Fruit fly (Drosophila melanogaster) whole organism, embryonic: ENCODE data around the gene Ptth.
A peak's percentile ranks its signal among the peaks of the same experiment; 100 is the strongest.

Experiments
- B-H1 ChIP-seq: fragments of 200-800 bp; sonication (Bioruptor generic); IDR thresholded peaks from 3 replicates; pipeline ENCODE4 v1.3.6; 2022; ENCODE audit warnings: missing biosample characterization, missing genetic modification characterization
- Bdp1 ChIP-seq: fragments of 200-800 bp; sonication (Bioruptor generic); optimal IDR thresholded peaks from 3 replicates; lab custom pipeline; 2016; ENCODE audit warnings: missing biosample characterization, missing genetic modification characterization
- CG10543 ChIP-seq: fragments of 200-800 bp; sonication (Bioruptor generic); optimal IDR thresholded peaks from 3 replicates; lab custom pipeline; 2017; ENCODE audit warnings: missing biosample characterization, mild to moderate bottlenecking, missing genetic modification characterization, moderate library complexity
- CG10959 ChIP-seq: fragments of 200-800 bp; sonication (Bioruptor generic); IDR thresholded peaks from 2 replicates; pipeline ENCODE4 v1.3.6; 2022; ENCODE audit warnings: missing biosample characterization, missing genetic modification characterization
- CG11085 ChIP-seq: fragments of 200-800 bp; sonication (Bioruptor generic); IDR thresholded peaks from 2 replicates; pipeline ENCODE4 v1.3.6; 2022; ENCODE audit warnings: missing biosample characterization, missing genetic modification characterization
- CG12236 ChIP-seq: fragments of 200-800 bp; sonication (Bioruptor generic); optimal IDR thresholded peaks from 2 replicates; lab custom pipeline; 2016; ENCODE audit warnings: missing biosample characterization, missing genetic modification characterization
- CG1233 ChIP-seq: fragments of 200-800 bp; sonication (Bioruptor generic); optimal IDR thresholded peaks from 4 replicates; lab custom pipeline; 2018; ENCODE audit warnings: missing biosample characterization, mild to moderate bottlenecking, missing genetic modification characterization
- CG12942 ChIP-seq: fragments of 200-800 bp; sonication (Bioruptor generic); optimal IDR thresholded peaks from 3 replicates; lab custom pipeline; 2016; ENCODE audit warnings: missing biosample characterization, missing genetic modification characterization
- CG13775 ChIP-seq: fragments of 200-800 bp; sonication (Bioruptor generic); optimal IDR thresholded peaks from 3 replicates; lab custom pipeline; 2017; ENCODE audit warnings: missing biosample characterization, mild to moderate bottlenecking, missing genetic modification characterization
- CG17361 ChIP-seq: fragments of 200-800 bp; sonication (Bioruptor generic); IDR thresholded peaks from 3 replicates; pipeline ENCODE4 v1.3.6; 2022; ENCODE audit warnings: missing biosample characterization, missing genetic modification characterization
- CG18599 ChIP-seq: fragments of 200-800 bp; sonication (Bioruptor generic); optimal IDR thresholded peaks from 3 replicates; lab custom pipeline; 2017; ENCODE audit warnings: missing biosample characterization, missing genetic modification characterization, mild to moderate bottlenecking, moderate library complexity, missing genetic modification reagents
- CG18619 ChIP-seq: fragments of 200-800 bp; sonication (Bioruptor generic); optimal IDR thresholded peaks from 3 replicates; lab custom pipeline; 2017; ENCODE audit warnings: missing biosample characterization, mild to moderate bottlenecking, missing genetic modification characterization
- CG2202 ChIP-seq: fragments of 200-800 bp; sonication (Bioruptor generic); optimal IDR thresholded peaks from 2 replicates; lab custom pipeline; 2018; ENCODE audit warnings: missing biosample characterization, mild to moderate bottlenecking, missing genetic modification characterization
- CG2875 ChIP-seq: fragments of 200-800 bp; sonication (Bioruptor generic); optimal IDR thresholded peaks from 2 replicates; lab custom pipeline; 2017; ENCODE audit warnings: missing biosample characterization, mild to moderate bottlenecking, missing genetic modification characterization, missing genetic modification reagents
- CG30431 ChIP-seq: fragments of 200-800 bp; sonication (Bioruptor generic); optimal IDR thresholded peaks from 2 replicates; lab custom pipeline; 2017; ENCODE audit warnings: missing biosample characterization, missing genetic modification characterization
- CG3065 ChIP-seq: fragments of 200-800 bp; sonication (Bioruptor generic); optimal IDR thresholded peaks from 2 replicates; lab custom pipeline; 2016; ENCODE audit warnings: missing biosample characterization, missing genetic modification characterization
- CG31224 ChIP-seq: fragments of 200-800 bp; sonication (Bioruptor generic); IDR thresholded peaks from 2 replicates; pipeline ENCODE4 v1.3.6; 2022; ENCODE audit warnings: missing biosample characterization, missing genetic modification characterization
- CG31365 ChIP-seq: fragments of 200-800 bp; sonication (Bioruptor generic); optimal IDR thresholded peaks from 2 replicates; lab custom pipeline; 2018; ENCODE audit warnings: missing biosample characterization, mild to moderate bottlenecking, missing genetic modification characterization
- CG31388 ChIP-seq: fragments of 200-800 bp; sonication (Bioruptor generic); optimal IDR thresholded peaks from 2 replicates; lab custom pipeline; 2016; ENCODE audit warnings: missing biosample characterization, missing genetic modification characterization
- CG32532 ChIP-seq: fragments of 200-800 bp; sonication (Bioruptor generic); IDR thresholded peaks from 2 replicates; pipeline ENCODE4 v1.3.6; 2022; ENCODE audit warnings: missing biosample characterization, missing genetic modification characterization
- CG34376 ChIP-seq: fragments of 200-800 bp; sonication (Bioruptor generic); optimal IDR thresholded peaks from 2 replicates; lab custom pipeline; 2018; ENCODE audit warnings: missing biosample characterization, mild to moderate bottlenecking, missing genetic modification characterization
- CG3838 ChIP-seq: fragments of 200-800 bp; sonication (Bioruptor generic); optimal IDR thresholded peaks from 3 replicates; lab custom pipeline; 2016; ENCODE audit warnings: missing biosample characterization, missing genetic modification characterization
- CG5180 ChIP-seq: fragments of 200-800 bp; sonication (Bioruptor generic); optimal IDR thresholded peaks from 3 replicates; lab custom pipeline; 2017; ENCODE audit warnings: missing biosample characterization, missing genetic modification characterization, mild to moderate bottlenecking, moderate library complexity, missing genetic modification reagents
- CG6813 ChIP-seq: fragments of 200-800 bp; sonication (Bioruptor generic); optimal IDR thresholded peaks from 2 replicates; lab custom pipeline; 2017; ENCODE audit warnings: missing biosample characterization, missing genetic modification characterization, mild to moderate bottlenecking, moderate library complexity, missing genetic modification reagents
- CG8765 ChIP-seq: fragments of 200-800 bp; sonication (Bioruptor generic); IDR thresholded peaks from 2 replicates; pipeline ENCODE4 v1.3.6; 2022; ENCODE audit warnings: missing biosample characterization, missing genetic modification characterization
- CG9797 ChIP-seq: fragments of 200-800 bp; sonication (Bioruptor generic); optimal IDR thresholded peaks from 3 replicates; lab custom pipeline; 2018; ENCODE audit warnings: missing biosample characterization, mild to moderate bottlenecking, missing genetic modification characterization
- Doc2 ChIP-seq: fragments of 200-800 bp; sonication (Bioruptor generic); IDR thresholded peaks from 2 replicates; pipeline ENCODE4 v1.3.6; 2022; ENCODE audit warnings: missing biosample characterization, missing genetic modification characterization
- E2f2 ChIP-seq: fragments of 200-800 bp; sonication (Bioruptor generic); IDR thresholded peaks from 2 replicates; pipeline ENCODE4 v1.3.6; 2022; ENCODE audit warnings: missing biosample characterization, missing genetic modification characterization
- Elba2 ChIP-seq: fragments of 200-800 bp; sonication (Bioruptor generic); optimal IDR thresholded peaks from 3 replicates; lab custom pipeline; 2016; ENCODE audit warnings: missing biosample characterization, missing genetic modification characterization
- HmgD ChIP-seq: fragments of 200-800 bp; sonication (Bioruptor generic); optimal IDR thresholded peaks from 3 replicates; lab custom pipeline; 2016; ENCODE audit warnings: missing biosample characterization, missing genetic modification characterization
- Jarid2 ChIP-seq: fragments of 200-800 bp; sonication (Bioruptor generic); optimal IDR thresholded peaks from 3 replicates; lab custom pipeline; 2017; ENCODE audit warnings: mild to moderate bottlenecking, missing biosample characterization, missing genetic modification reagents, missing genetic modification characterization
- MTF-1 ChIP-seq: fragments of 200-800 bp; sonication (Bioruptor generic); optimal IDR thresholded peaks from 2 replicates; lab custom pipeline; 2018; ENCODE audit warnings: missing biosample characterization, mild to moderate bottlenecking, missing genetic modification characterization, borderline replicate concordance
- Meics ChIP-seq: fragments of 200-800 bp; sonication (Bioruptor generic); optimal IDR thresholded peaks from 2 replicates; lab custom pipeline; 2017; ENCODE audit warnings: missing biosample characterization, mild to moderate bottlenecking, missing genetic modification characterization
- Opbp ChIP-seq: fragments of 200-800 bp; sonication (Bioruptor generic); IDR thresholded peaks from 3 replicates; pipeline ENCODE4 v1.3.6; 2022; ENCODE audit warnings: missing biosample characterization, missing genetic modification characterization; ENCODE audit not compliant: partially characterized antibody
- Usf ChIP-seq: fragments of 200-800 bp; sonication (Bioruptor generic); optimal IDR thresholded peaks from 2 replicates; lab custom pipeline; 2017; ENCODE audit warnings: missing genotype, missing biosample characterization, missing genetic modification characterization
- ac ChIP-seq: fragments of 200-800 bp; sonication (Bioruptor generic); optimal IDR thresholded peaks from 3 replicates; lab custom pipeline; 2017; ENCODE audit warnings: missing biosample characterization, mild to moderate bottlenecking, missing genetic modification characterization
- al ChIP-seq: fragments of 200-800 bp; sonication (Bioruptor generic); IDR thresholded peaks from 2 replicates; pipeline ENCODE4 v1.3.6; 2022; ENCODE audit warnings: missing biosample characterization, missing genetic modification characterization
- bsh ChIP-seq, 2 experiments: fragments of 200-800 bp; sonication (Bioruptor generic); optimal IDR thresholded peaks; 2 replicates each; lab custom pipeline; 2017 to 2018; ENCODE audit warnings: mild to moderate bottlenecking in 2 of 2, missing biosample characterization in 2 of 2, missing genetic modification characterization in 2 of 2, moderate library complexity in 1 of 2
- en ChIP-seq: fragments of 200-800 bp; sonication (Bioruptor generic); optimal IDR thresholded peaks from 2 replicates; lab custom pipeline; 2016; ENCODE audit warnings: missing biosample characterization, missing genetic modification characterization
- eyg ChIP-seq: fragments of 200-800 bp; sonication (Bioruptor generic); optimal IDR thresholded peaks from 3 replicates; lab custom pipeline; 2016; ENCODE audit warnings: missing biosample characterization, missing genetic modification characterization
- ftz-f1 ChIP-seq: fragments of 200-800 bp; sonication (Bioruptor generic); optimal IDR thresholded peaks from 2 replicates; lab custom pipeline; 2016; ENCODE audit warnings: missing biosample characterization, missing genetic modification characterization
- hkb ChIP-seq, 2 experiments: fragments of 200-800 bp in 1 of 2; fragments of >200 bp in 1 of 2; sonication (Bioruptor generic) in 1 of 2; IDR thresholded peaks in 1 of 2; optimal IDR thresholded peaks in 1 of 2; 2 replicates each; pipeline versions ENCODE4 v1.3.6 to Lab custom; 2017 to 2022; ENCODE audit warnings: missing biosample characterization in 1 of 2, missing genetic modification characterization in 1 of 2
- klu ChIP-seq: fragments of 200-800 bp; sonication (Bioruptor generic); IDR thresholded peaks from 2 replicates; pipeline ENCODE4 v1.3.6; 2022; ENCODE audit warnings: missing biosample characterization, missing genetic modification characterization
- nerfin-1 ChIP-seq: fragments of 200-800 bp; sonication (Bioruptor generic); optimal IDR thresholded peaks from 3 replicates; lab custom pipeline; 2019; ENCODE audit warnings: missing biosample characterization, mild to moderate bottlenecking, missing genetic modification characterization, moderate library complexity
- ranshi ChIP-seq: fragments of 200-800 bp; sonication (Bioruptor generic); IDR thresholded peaks from 2 replicates; pipeline ENCODE4 v1.3.6; 2022; ENCODE audit warnings: missing biosample characterization, missing genetic modification characterization
- sens-2 ChIP-seq: fragments of 200-800 bp; sonication (Bioruptor generic); IDR thresholded peaks from 2 replicates; pipeline ENCODE4 v1.3.6; 2022; ENCODE audit warnings: missing biosample characterization, missing genetic modification characterization
- sima ChIP-seq: fragments of 200-800 bp; sonication (Bioruptor generic); optimal IDR thresholded peaks from 2 replicates; lab custom pipeline; 2016; ENCODE audit warnings: missing biosample characterization, missing genetic modification characterization
- sqz ChIP-seq: fragments of 200-800 bp; sonication (Bioruptor generic); optimal IDR thresholded peaks from 3 replicates; lab custom pipeline; 2018; ENCODE audit warnings: missing biosample characterization, mild to moderate bottlenecking, missing genetic modification characterization
- ssp ChIP-seq: fragments of 200-800 bp; sonication (Bioruptor generic); IDR thresholded peaks from 2 replicates; pipeline ENCODE4 v1.3.6; 2022; ENCODE audit warnings: missing biosample characterization, missing genetic modification characterization
- tup ChIP-seq: fragments of 200-800 bp; sonication (Bioruptor generic); optimal IDR thresholded peaks from 2 replicates; lab custom pipeline; 2016; ENCODE audit warnings: missing biosample characterization, mild to moderate bottlenecking, missing genetic modification characterization, moderate library complexity

Gene Ptth

dm6 chr2L:602439-602879, 25.8 kb upstream of the Ptth start, which contains the start of gene CG13689 (continued):
- no peak for TF ChIP-seq hkb (optimal IDR thresholded peaks at IDR 0.05; lab: Kevin White, UChicago)
- peak; percentile 20; the same call in 1 of the 2 replicates for TF ChIP-seq hkb (GFP tag; IDR thresholded peaks at IDR 0.05; lab: Robert Waterston, UW)
- TF ChIP-seq CG1233, result peak; percentile 35
- TF ChIP-seq CG11085, result peak; percentile 21; the same call in 1 of the 2 replicates
- TF ChIP-seq CG10543, result no peak
- no peak for TF ChIP-seq sqz (GFP tag; lab: Kevin White, UChicago)
- TF ChIP-seq CG2202, result peak; percentile 26
- no peak for TF ChIP-seq HmgD (GFP tag; lab: Kevin White, UChicago)
- peak; percentile 0 for TF ChIP-seq CG12942 (GFP tag; lab: Kevin White, UChicago)
- 0 out of 2 replicates have a peak, but pooled peaks have one; percentile 6 for TF ChIP-seq CG31224 (GFP tag; lab: Robert Waterston, UW)
- peak; percentile 83 for TF ChIP-seq CG32532 (GFP tag; lab: Robert Waterston, UW)
- no peak for TF ChIP-seq sens-2 (GFP tag; lab: Robert Waterston, UW)
- no peak for TF ChIP-seq CG2875 (GFP tag; lab: Kevin White, UChicago)
- no peak for TF ChIP-seq CG3065 (GFP tag; lab: Kevin White, UChicago)
- peak; percentile 41; the same call in 1 of the 3 replicates for TF ChIP-seq Opbp (GFP tag; lab: Robert Waterston, UW)
- TF ChIP-seq klu (GFP tag; lab: Robert Waterston, UW), result no peak
- TF ChIP-seq CG3838 (GFP tag; lab: Kevin White, UChicago), result peak; percentile 52
- peak; percentile 61 for TF ChIP-seq E2f2 (GFP tag; lab: Robert Waterston, UW)
- TF ChIP-seq eyg (GFP tag; lab: Kevin White, UChicago), result no peak
- TF ChIP-seq CG31365, result peak; percentile 56
- TF ChIP-seq ac (GFP tag; lab: Kevin White, UChicago), result no peak
- TF ChIP-seq Doc2 (GFP tag; lab: Robert Waterston, UW), result no peak
- TF ChIP-seq bsh (GFP tag; optimal IDR thresholded peaks at IDR 0.05; lab: Kevin White, UChicago), result peak in 1 of 2 experiments; percentile 39
- TF ChIP-seq CG9797 (GFP tag; lab: Kevin White, UChicago), result peak; percentile 2
- peak; percentile 21 for TF ChIP-seq CG13775 (GFP tag; lab: Kevin White, UChicago)
- peak; percentile 48 for TF ChIP-seq ssp (GFP tag; lab: Robert Waterston, UW)
- no peak for TF ChIP-seq ftz-f1
- no peak for TF ChIP-seq CG10959 (GFP tag; lab: Robert Waterston, UW)
- no peak for TF ChIP-seq Elba2
- TF ChIP-seq CG30431 (GFP tag; lab: Kevin White, UChicago), result peak; percentile 5
- TF ChIP-seq Usf (GFP tag; lab: Kevin White, UChicago), result no peak
- no peak for TF ChIP-seq CG5180 (GFP tag; lab: Kevin White, UChicago)
- TF ChIP-seq CG12236, result peak; percentile 0
- 0 out of 2 replicates have a peak, but pooled peaks have one; percentile 8 for TF ChIP-seq ranshi (GFP tag; lab: Robert Waterston, UW)
- no peak for TF ChIP-seq al (GFP tag; lab: Robert Waterston, UW)
- TF ChIP-seq CG18599, result peak; percentile 54
- TF ChIP-seq CG18619 (GFP tag; lab: Kevin White, UChicago), result no peak
- no peak for TF ChIP-seq B-H1 (GFP tag; lab: Robert Waterston, UW)
- peak; percentile 52 for TF ChIP-seq Meics (GFP tag; lab: Kevin White, UChicago)
- peak; percentile 17 for TF ChIP-seq Bdp1 (GFP tag; lab: Kevin White, UChicago)
- TF ChIP-seq tup (GFP tag; lab: Kevin White, UChicago), result no peak
- TF ChIP-seq en (GFP tag; lab: Kevin White, UChicago), result no peak
- TF ChIP-seq CG8765 (GFP tag; lab: Robert Waterston, UW), result no peak
- no peak for TF ChIP-seq nerfin-1
- no peak for TF ChIP-seq CG31388 (GFP tag; lab: Kevin White, UChicago)
- TF ChIP-seq Jarid2 (GFP tag; lab: Kevin White, UChicago), result peak; percentile 45
- TF ChIP-seq MTF-1 (GFP tag; lab: Kevin White, UChicago), result peak; percentile 39
- TF ChIP-seq CG34376 (GFP tag; lab: Kevin White, UChicago), result no peak
- peak; percentile 62 for TF ChIP-seq CG17361 (GFP tag; lab: Robert Waterston, UW)
- no peak for TF ChIP-seq CG6813 (GFP tag; lab: Kevin White, UChicago)
- TF ChIP-seq sima (GFP tag; lab: Kevin White, UChicago), result no peak
